Fruit fly (Drosophila melanogaster) whole organism, embryonic: ENCODE results near the gene Argk1.

ENCODE experiments used
- Asciz ChIP-seq: fragments of 200-800 bp; sonication (Bioruptor generic); optimal IDR thresholded peaks from 2 replicates; lab custom pipeline; 2017; ENCODE audit warnings: missing biosample characterization, mild to moderate bottlenecking, missing genetic modification characterization, missing genetic modification reagents
- Bteb2 ChIP-seq: fragments of 200-800 bp; sonication (Bioruptor generic); optimal IDR thresholded peaks from 2 replicates; lab custom pipeline; 2016; ENCODE audit warnings: missing biosample characterization, missing genetic modification characterization
- CG10209 ChIP-seq: fragments of 200-800 bp; sonication (Bioruptor generic); optimal IDR thresholded peaks from 3 replicates; lab custom pipeline; 2017; ENCODE audit warnings: missing biosample characterization, mild to moderate bottlenecking, missing genetic modification characterization, missing genetic modification reagents
- CG11247 ChIP-seq: fragments of 200-800 bp; sonication (Bioruptor generic); IDR thresholded peaks from 2 replicates; pipeline ENCODE4 v1.3.6; 2022; ENCODE audit warnings: missing biosample characterization, missing genetic modification characterization
- CG1233 ChIP-seq: fragments of 200-800 bp; sonication (Bioruptor generic); optimal IDR thresholded peaks from 4 replicates; lab custom pipeline; 2018; ENCODE audit warnings: missing biosample characterization, mild to moderate bottlenecking, missing genetic modification characterization
- CG12942 ChIP-seq: fragments of 200-800 bp; sonication (Bioruptor generic); optimal IDR thresholded peaks from 3 replicates; lab custom pipeline; 2016; ENCODE audit warnings: missing biosample characterization, missing genetic modification characterization
- CG13296 ChIP-seq: fragments of 200-800 bp; sonication (Bioruptor generic); optimal IDR thresholded peaks from 3 replicates; lab custom pipeline; 2018; ENCODE audit warnings: missing biosample characterization, mild to moderate bottlenecking, missing genetic modification characterization
- CG13894 ChIP-seq: fragments of 200-800 bp; sonication (Bioruptor generic); optimal IDR thresholded peaks from 3 replicates; lab custom pipeline; 2018; ENCODE audit warnings: missing biosample characterization, mild to moderate bottlenecking, missing genetic modification characterization, moderate library complexity
- CG15073 ChIP-seq: fragments of 200-800 bp; sonication (Bioruptor generic); optimal IDR thresholded peaks from 2 replicates; lab custom pipeline; 2016; ENCODE audit warnings: missing biosample characterization, missing genetic modification characterization
- CG17186 ChIP-seq: fragments of 200-800 bp; sonication (Bioruptor generic); optimal IDR thresholded peaks from 3 replicates; lab custom pipeline; 2017; ENCODE audit warnings: missing biosample characterization, missing genetic modification reagents, missing genetic modification characterization
- CG18599 ChIP-seq: fragments of 200-800 bp; sonication (Bioruptor generic); optimal IDR thresholded peaks from 3 replicates; lab custom pipeline; 2017; ENCODE audit warnings: missing biosample characterization, missing genetic modification characterization, mild to moderate bottlenecking, moderate library complexity, missing genetic modification reagents
- CG3065 ChIP-seq: fragments of 200-800 bp; sonication (Bioruptor generic); optimal IDR thresholded peaks from 2 replicates; lab custom pipeline; 2016; ENCODE audit warnings: missing biosample characterization, missing genetic modification characterization
- CG4360 ChIP-seq: fragments of 200-800 bp; sonication (Bioruptor generic); IDR thresholded peaks from 2 replicates; pipeline ENCODE4 v1.3.6; 2022; ENCODE audit warnings: missing biosample characterization, missing genetic modification characterization
- CG4404 ChIP-seq: fragments of 200-800 bp; sonication (Bioruptor generic); IDR thresholded peaks from 2 replicates; pipeline ENCODE4 v1.3.6; 2022; ENCODE audit warnings: missing biosample characterization, missing genetic modification characterization
- CG6689 ChIP-seq: fragments of 200-800 bp; sonication (Bioruptor generic); IDR thresholded peaks from 2 replicates; pipeline ENCODE4 v1.3.6; 2022; ENCODE audit warnings: missing biosample characterization, missing genetic modification characterization
- CG7963 ChIP-seq: fragments of 200-800 bp; sonication (Bioruptor generic); IDR thresholded peaks from 3 replicates; pipeline ENCODE4 v1.3.6; 2022; ENCODE audit warnings: missing biosample characterization, missing genetic modification characterization; ENCODE audit not compliant: partially characterized antibody
- CG8388 ChIP-seq: fragments of 200-800 bp; sonication (Bioruptor generic); optimal IDR thresholded peaks from 2 replicates; lab custom pipeline; 2019; ENCODE audit warnings: missing biosample characterization, mild to moderate bottlenecking, missing genetic modification characterization, moderate library complexity
- CG9727 ChIP-seq: fragments of 200-800 bp; sonication (Bioruptor generic); optimal IDR thresholded peaks from 3 replicates; lab custom pipeline; 2017; ENCODE audit warnings: missing biosample characterization, mild to moderate bottlenecking, missing genetic modification characterization
- CG9817 ChIP-seq: fragments of 200-800 bp; sonication (Bioruptor generic); optimal IDR thresholded peaks from 2 replicates; lab custom pipeline; 2018; ENCODE audit warnings: missing biosample characterization, mild to moderate bottlenecking, missing genetic modification characterization, moderate library complexity
- D19B ChIP-seq: fragments of 200-800 bp; sonication (Bioruptor generic); optimal IDR thresholded peaks from 2 replicates; lab custom pipeline; 2017; ENCODE audit warnings: missing biosample characterization, mild to moderate bottlenecking, missing genetic modification characterization
- Ets65A ChIP-seq: fragments of 200-800 bp; sonication (Bioruptor generic); peaks from one replicate; lab custom pipeline; 2016; ENCODE audit warnings: missing biosample characterization, missing genetic modification characterization
- Hmr ChIP-seq: fragments of 200-800 bp; sonication (Bioruptor generic); optimal IDR thresholded peaks from 3 replicates; lab custom pipeline; 2017; ENCODE audit warnings: mild to moderate bottlenecking, missing biosample characterization, missing genetic modification reagents, missing genetic modification characterization
- Hr39 ChIP-seq: fragments of >200 bp; optimal IDR thresholded peaks from 2 replicates; lab custom pipeline; 2017
- Mad ChIP-seq: fragments of 200-800 bp; sonication (Bioruptor generic); optimal IDR thresholded peaks from 2 replicates; lab custom pipeline; 2016; ENCODE audit warnings: missing biosample characterization, missing genetic modification characterization
- Med ChIP-seq: fragments of 200-800 bp; sonication (Bioruptor generic); peaks from one replicate; lab custom pipeline; 2016; ENCODE audit warnings: missing biosample characterization, missing genetic modification characterization, mild to moderate bottlenecking, inconsistent platforms, moderate library complexity
- NC2α ChIP-seq: fragments of 200-800 bp; sonication (Bioruptor generic); optimal IDR thresholded peaks from 2 replicates; lab custom pipeline; 2016; ENCODE audit warnings: missing biosample characterization, missing genetic modification characterization
- Pdp1 ChIP-seq, 2 experiments: fragments of 200-800 bp; sonication (Bioruptor generic); optimal IDR thresholded peaks; 3 replicates each; lab custom pipeline; 2016; ENCODE audit warnings: missing biosample characterization in 2 of 2, missing genetic modification characterization in 2 of 2, mild to moderate bottlenecking in 1 of 2, moderate library complexity in 1 of 2
- Rx ChIP-seq: fragments of 200-800 bp; sonication (Bioruptor generic); IDR thresholded peaks from 2 replicates; pipeline ENCODE4 v1.3.6; 2022; ENCODE audit warnings: missing biosample characterization, missing genetic modification characterization
- Sry-β ChIP-seq: fragments of 200-800 bp; sonication (Bioruptor generic); optimal IDR thresholded peaks from 2 replicates; lab custom pipeline; 2018; ENCODE audit warnings: missing biosample characterization, mild to moderate bottlenecking, missing genetic modification characterization, moderate library complexity
- Usf ChIP-seq: fragments of 200-800 bp; sonication (Bioruptor generic); optimal IDR thresholded peaks from 2 replicates; lab custom pipeline; 2017; ENCODE audit warnings: missing genotype, missing biosample characterization, missing genetic modification characterization
- ase ChIP-seq: fragments of 200-800 bp; sonication (Bioruptor generic); IDR thresholded peaks from 3 replicates; pipeline ENCODE4 v1.3.6; 2022; ENCODE audit warnings: missing biosample characterization, missing genetic modification characterization
- bab2 ChIP-seq: fragments of 200-800 bp; sonication (Bioruptor generic); optimal IDR thresholded peaks from 2 replicates; lab custom pipeline; 2016; ENCODE audit warnings: missing biosample characterization, missing genetic modification characterization
- chn ChIP-seq: fragments of 200-800 bp; sonication (Bioruptor generic); optimal IDR thresholded peaks from 2 replicates; lab custom pipeline; 2016; ENCODE audit warnings: missing biosample characterization, missing genetic modification characterization
- gce ChIP-seq: fragments of 200-800 bp; sonication (Bioruptor generic); IDR thresholded peaks from 3 replicates; pipeline ENCODE4 v1.3.6; 2022; ENCODE audit warnings: missing biosample characterization, missing genetic modification characterization
- gem ChIP-seq: fragments of 200-800 bp; sonication (Bioruptor generic); optimal IDR thresholded peaks from 2 replicates; lab custom pipeline; 2019; ENCODE audit warnings: missing biosample characterization, mild to moderate bottlenecking, missing genetic modification characterization, moderate library complexity
- ind ChIP-seq: fragments of 200-800 bp; sonication (Bioruptor generic); optimal IDR thresholded peaks from 3 replicates; lab custom pipeline; 2016; ENCODE audit warnings: missing biosample characterization, missing genetic modification characterization
- lab ChIP-seq: fragments of 200-800 bp; sonication (Bioruptor generic); optimal IDR thresholded peaks from 3 replicates; lab custom pipeline; 2017; ENCODE audit warnings: missing biosample characterization, missing genetic modification characterization, mild to moderate bottlenecking, moderate library complexity, missing genetic modification reagents
- mam ChIP-seq: fragments of 200-800 bp; sonication (Bioruptor generic); optimal IDR thresholded peaks from 3 replicates; lab custom pipeline; 2016; ENCODE audit warnings: missing biosample characterization, missing genetic modification characterization
- p53 ChIP-seq: fragments of 200-800 bp; sonication (Bioruptor generic); optimal IDR thresholded peaks from 2 replicates; lab custom pipeline; 2016; ENCODE audit warnings: missing biosample characterization, missing genetic modification characterization
- psq ChIP-seq: fragments of 200-800 bp; sonication (Bioruptor generic); optimal IDR thresholded peaks from 2 replicates; lab custom pipeline; 2017; ENCODE audit warnings: missing biosample characterization, missing genetic modification characterization
- ranshi ChIP-seq: fragments of 200-800 bp; sonication (Bioruptor generic); IDR thresholded peaks from 2 replicates; pipeline ENCODE4 v1.3.6; 2022; ENCODE audit warnings: missing biosample characterization, missing genetic modification characterization
- rib ChIP-seq: fragments of 200-800 bp; sonication (Bioruptor generic); IDR thresholded peaks from 2 replicates; pipeline ENCODE4 v1.3.6; 2022; ENCODE audit warnings: missing biosample characterization, missing genetic modification characterization
- sima ChIP-seq: fragments of 200-800 bp; sonication (Bioruptor generic); optimal IDR thresholded peaks from 2 replicates; lab custom pipeline; 2016; ENCODE audit warnings: missing biosample characterization, missing genetic modification characterization
- slou ChIP-seq: fragments of 200-800 bp; sonication (Bioruptor generic); optimal IDR thresholded peaks from 3 replicates; lab custom pipeline; 2016; ENCODE audit warnings: missing biosample characterization, missing genetic modification characterization
- sna ChIP-seq: fragments of 200-800 bp; sonication (Bioruptor generic); IDR thresholded peaks from 2 replicates; pipeline ENCODE4 v1.3.6; 2022; ENCODE audit warnings: missing biosample characterization, missing genetic modification characterization; ENCODE audit not compliant: partially characterized antibody
- stwl ChIP-seq: fragments of 200-800 bp; sonication (Bioruptor generic); optimal IDR thresholded peaks from 3 replicates; lab custom pipeline; 2018; ENCODE audit warnings: missing biosample characterization, mild to moderate bottlenecking, missing genetic modification characterization, moderate library complexity
- unpg ChIP-seq: fragments of 200-800 bp; sonication (Bioruptor generic); optimal IDR thresholded peaks from 3 replicates; lab custom pipeline; 2018; ENCODE audit warnings: missing biosample characterization, mild to moderate bottlenecking, missing genetic modification characterization, moderate library complexity

Argk1 gene

dm6 chr3L:9061449-9061848, 4.4 kb downstream of the Argk1 start:
- TF ChIP-seq CG9727 (GFP tag; lab: Kevin White, UChicago) (no peak), Usf (GFP tag; lab: Kevin White, UChicago) (no peak), Ets65A (GFP tag; lab: Kevin White, UChicago) (no peak), chn (no peak), lab (GFP tag; lab: Kevin White, UChicago) (no peak), sna (GFP tag; lab: Robert Waterston, UW) (no peak), mam (GFP tag; lab: Kevin White, UChicago) (no peak), CG17186 (GFP tag; lab: Kevin White, UChicago) (no peak), ase (GFP tag; lab: Robert Waterston, UW) (no peak), gce (no peak), CG11247 (no peak)
- TF ChIP-seq, all 482 proteins: peak for 0

dm6 chr3L:9059611-9060203, 6.1 kb downstream of the Argk1 start:
- no peak for TF ChIP-seq CG13296
- TF ChIP-seq CG6689 (GFP tag; lab: Robert Waterston, UW), result no peak
- peak; percentile 20 for TF ChIP-seq Med (GFP tag; lab: Kevin White, UChicago)
- no peak for TF ChIP-seq CG4404
- TF ChIP-seq unpg (GFP tag; lab: Kevin White, UChicago), result no peak
- no peak for TF ChIP-seq CG18599 (GFP tag; lab: Kevin White, UChicago)
- TF ChIP-seq Hmr (GFP tag; lab: Kevin White, UChicago), result peak; percentile 4
- no peak for TF ChIP-seq CG9817 (tag; lab: Kevin White, UChicago)
- peak; percentile 26 for TF ChIP-seq gem (tag; lab: Kevin White, UChicago)
- TF ChIP-seq slou (GFP tag; lab: Kevin White, UChicago), result no peak
- TF ChIP-seq CG4360 (GFP tag; lab: Robert Waterston, UW), result no peak
- TF ChIP-seq CG13894 (tag; lab: Kevin White, UChicago), result peak; percentile 94
- no peak for TF ChIP-seq Sry-β (GFP tag; lab: Kevin White, UChicago)
- peak in 1 of 2 experiments; percentile 17 for TF ChIP-seq Pdp1 (GFP tag; optimal IDR thresholded peaks at IDR 0.05; lab: Kevin White, UChicago)
- TF ChIP-seq rib (GFP tag; lab: Robert Waterston, UW), result peak; percentile 35; the same call in 1 of the 2 replicates
- no peak for TF ChIP-seq p53 (GFP tag; lab: Kevin White, UChicago)
- TF ChIP-seq sima, result no peak
- no peak for TF ChIP-seq Bteb2 (GFP tag; lab: Kevin White, UChicago)

- TF ChIP-seq Mad (GFP tag; lab: Kevin White, UChicago), result peak; percentile 46
- TF ChIP-seq CG15073 (GFP tag; lab: Kevin White, UChicago), result peak; percentile 39
- TF ChIP-seq CG7963, result no peak
- TF ChIP-seq CG1233 (GFP tag; lab: Kevin White, UChicago), result peak; percentile 87
- peak; percentile 90 for TF ChIP-seq Med (GFP tag; lab: Kevin White, UChicago)
- peak; percentile 93 for TF ChIP-seq ranshi (GFP tag; lab: Robert Waterston, UW)
- TF ChIP-seq CG12942, result peak; percentile 78
- TF ChIP-seq NC2α (GFP tag; lab: Kevin White, UChicago), result no peak
- TF ChIP-seq Rx (GFP tag; lab: Robert Waterston, UW), result peak; percentile 77
- peak; percentile 46 for TF ChIP-seq bab2 (GFP tag; lab: Kevin White, UChicago)
- TF ChIP-seq stwl (tag; lab: Kevin White, UChicago), result no peak
- peak; percentile 82 for TF ChIP-seq Asciz
- peak; percentile 91 for TF ChIP-seq CG13296
- TF ChIP-seq Hr39, result no peak
- peak; percentile 87 for TF ChIP-seq ind (GFP tag; lab: Kevin White, UChicago)
- TF ChIP-seq CG8388 (GFP tag; lab: Kevin White, UChicago), result peak; percentile 90
- TF ChIP-seq D19B (GFP tag; lab: Kevin White, UChicago), result peak; percentile 66
- peak; percentile 61 for TF ChIP-seq psq
- TF ChIP-seq CG3065 (GFP tag; lab: Kevin White, UChicago), result peak; percentile 76
- TF ChIP-seq CG10209 (GFP tag; lab: Kevin White, UChicago), result peak; percentile 90
- no peak for TF ChIP-seq p53 (GFP tag; lab: Kevin White, UChicago)
These were observed 8.3 kb downstream of the Argk1 start for dm6 chr3L:9057429-9058088.
